Fruit fly (Drosophila melanogaster) whole organism, pupa: ENCODE measurements around the gene ninaG.

Experiments used
- CG10348 ChIP-seq: fragments of 200-800 bp; sonication (Bioruptor generic); IDR thresholded peaks from 2 replicates; pipeline ENCODE4 v1.3.6; 2022; ENCODE audit warnings: missing biosample characterization, missing genetic modification characterization
- CG12605 ChIP-seq: fragments of 200-800 bp; sonication (Bioruptor generic); IDR thresholded peaks from 2 replicates; pipeline ENCODE4 v1.3.6; 2022; ENCODE audit warnings: missing biosample characterization, missing genetic modification characterization
- CG13204 ChIP-seq: fragments of 200-800 bp; sonication (Bioruptor generic); optimal IDR thresholded peaks from 2 replicates; lab custom pipeline; 2018; ENCODE audit warnings: missing biosample characterization, mild to moderate bottlenecking, missing genetic modification characterization, moderate library complexity
- CG14655 ChIP-seq: fragments of 200-800 bp; sonication (Bioruptor generic); optimal IDR thresholded peaks from 3 replicates; lab custom pipeline; 2017; ENCODE audit warnings: mild to moderate bottlenecking, missing biosample characterization, missing genetic modification reagents, missing genetic modification characterization
- CG15710 ChIP-seq: fragments of 200-800 bp; sonication (Bioruptor generic); optimal IDR thresholded peaks from 2 replicates; lab custom pipeline; 2018; ENCODE audit warnings: missing biosample characterization, mild to moderate bottlenecking, missing genetic modification characterization, moderate library complexity
- CG32121 ChIP-seq: fragments of 200-800 bp; sonication (Bioruptor generic); IDR thresholded peaks from 2 replicates; pipeline ENCODE4 v1.3.6; 2022; ENCODE audit warnings: missing biosample characterization, missing genetic modification characterization
- CG34367 ChIP-seq: fragments of 200-800 bp; sonication (Bioruptor generic); optimal IDR thresholded peaks from 2 replicates; lab custom pipeline; 2018; ENCODE audit warnings: missing biosample characterization, mild to moderate bottlenecking, missing genetic modification characterization
- CG4496 ChIP-seq: fragments of 200-800 bp; sonication (Bioruptor generic); IDR thresholded peaks from 3 replicates; pipeline ENCODE4 v1.3.6; 2022; ENCODE audit warnings: missing biosample characterization, missing genetic modification characterization
- CG8159 ChIP-seq: fragments of 200-800 bp; sonication (Bioruptor generic); optimal IDR thresholded peaks from 3 replicates; lab custom pipeline; 2018; ENCODE audit warnings: missing biosample characterization, mild to moderate bottlenecking, missing genetic modification characterization, moderate library complexity
- Ets98B ChIP-seq: fragments of 200-800 bp; sonication (Bioruptor generic); IDR thresholded peaks from 2 replicates; pipeline ENCODE4 v1.3.6; 2022; ENCODE audit warnings: missing biosample characterization, missing genetic modification characterization
- Pif1B ChIP-seq: fragments of 200-800 bp; sonication (Bioruptor generic); optimal IDR thresholded peaks from 3 replicates; lab custom pipeline; 2016; ENCODE audit warnings: missing biosample characterization, missing genetic modification characterization
- fd96Ca ChIP-seq: fragments of 200-800 bp; sonication (Bioruptor generic); IDR thresholded peaks from 3 replicates; pipeline ENCODE4 v1.3.6; 2022; ENCODE audit warnings: missing biosample characterization, missing genetic modification characterization
- gl ChIP-seq: fragments of 200-800 bp; sonication (Bioruptor generic); optimal IDR thresholded peaks from 2 replicates; lab custom pipeline; 2018; ENCODE audit warnings: missing biosample characterization, mild to moderate bottlenecking, missing genetic modification characterization

- TF ChIP-seq CG32121 (GFP tag; lab: Robert Waterston, UW) (no peak), fd96Ca (GFP tag; lab: Robert Waterston, UW) (no peak), Pif1B (GFP tag; lab: Kevin White, UChicago) (no peak), Ets98B (GFP tag; lab: Robert Waterston, UW) (no peak), gl (tag; lab: Kevin White, UChicago) (no peak), CG14655 (GFP tag; lab: Kevin White, UChicago) (no peak), CG4496 (GFP tag; lab: Robert Waterston, UW) (no peak), CG34367 (tag; lab: Kevin White, UChicago) (no peak), CG15710 (no peak), CG10348 (GFP tag; lab: Robert Waterston, UW) (no peak), CG13204 (GFP tag; lab: Kevin White, UChicago) (no peak), CG8159 (tag; lab: Kevin White, UChicago) (no peak), CG12605 (GFP tag; lab: Robert Waterston, UW) (no peak)
These were observed 19.5 kb upstream of the ninaG start for dm6 chr3R:11441038-11441437.
